Worm (Caenorhabditis elegans) whole organism, L1 larva: Measurements from ENCODE around the gene max-2.

ENCODE experiments used
- alr-1 ChIP-seq: fragments of 200-800 bp; sonication (Bioruptor generic); optimal IDR thresholded peaks from 2 replicates; lab custom pipeline; 2018; ENCODE audit warnings: borderline replicate concordance, mild to moderate bottlenecking, missing genetic modification characterization, missing compliant biosample characterization
- ama-1 ChIP-seq: fragments of 150-350 bp; optimal IDR thresholded peaks from 2 replicates; lab custom pipeline; 2014
- ets-5 ChIP-seq: fragments of 200-800 bp; sonication (Bioruptor generic); IDR thresholded peaks from 2 replicates; pipeline ENCODE4 v1.3.6; 2022; ENCODE audit warnings: missing genetic modification characterization, missing compliant biosample characterization
- hpl-2 ChIP-seq: fragments of 150-350 bp; optimal IDR thresholded peaks from 2 replicates; lab custom pipeline; 2014; ENCODE audit warnings: missing biosample characterization, missing genetic modification reagents, missing genetic modification characterization
- isw-1 ChIP-seq: fragments of 200-800 bp; sonication (Bioruptor generic); IDR thresholded peaks from 2 replicates; pipeline ENCODE4 v1.3.6; 2022; ENCODE audit warnings: missing genetic modification characterization, missing compliant biosample characterization
- lin-15B ChIP-seq: fragments of 150-350 bp; sonication (generic microtip); optimal IDR thresholded peaks from 3 replicates; lab custom pipeline; 2014; ENCODE audit warnings: missing biosample characterization, missing genetic modification characterization
- lin-39 ChIP-seq: fragments of 150-350 bp; optimal IDR thresholded peaks from 2 replicates; lab custom pipeline; 2014; ENCODE audit warnings: missing biosample characterization, missing genetic modification reagents, missing genetic modification characterization
- lsy-2 ChIP-seq, 2 experiments: fragments of 150-350 bp; optimal IDR thresholded peaks; 2 replicates each; lab custom pipeline; 2014; ENCODE audit warnings: missing biosample characterization in 2 of 2, missing genetic modification characterization in 2 of 2
- mdl-1 ChIP-seq, 2 experiments: fragments of 150-350 bp; optimal IDR thresholded peaks; 2 replicates each; lab custom pipeline; 2014 to 2017; ENCODE audit warnings: missing biosample characterization in 2 of 2, missing genetic modification characterization in 2 of 2, inconsistent platforms in 1 of 2
- nhr-28 ChIP-seq: fragments of 150-350 bp; optimal IDR thresholded peaks from 2 replicates; lab custom pipeline; 2014; ENCODE audit warnings: missing biosample characterization, missing genetic modification characterization
- snpc-4 ChIP-seq: fragments of 150-350 bp; optimal IDR thresholded peaks from 2 replicates; lab custom pipeline; 2014; ENCODE audit warnings: missing biosample characterization, missing genetic modification characterization
- sox-4 ChIP-seq: sonication (generic microtip); optimal IDR thresholded peaks from 2 replicates; lab custom pipeline; 2016; ENCODE audit warnings: missing genetic modification characterization, missing compliant biosample characterization
- ztf-11 ChIP-seq, 2 experiments: sonication (generic microtip); optimal IDR thresholded peaks; 2 replicates each; lab custom pipeline; 2016 to 2017; ENCODE audit warnings: missing genetic modification characterization in 2 of 2, missing biosample characterization in 1 of 2, missing compliant biosample characterization in 1 of 2

DNA sequence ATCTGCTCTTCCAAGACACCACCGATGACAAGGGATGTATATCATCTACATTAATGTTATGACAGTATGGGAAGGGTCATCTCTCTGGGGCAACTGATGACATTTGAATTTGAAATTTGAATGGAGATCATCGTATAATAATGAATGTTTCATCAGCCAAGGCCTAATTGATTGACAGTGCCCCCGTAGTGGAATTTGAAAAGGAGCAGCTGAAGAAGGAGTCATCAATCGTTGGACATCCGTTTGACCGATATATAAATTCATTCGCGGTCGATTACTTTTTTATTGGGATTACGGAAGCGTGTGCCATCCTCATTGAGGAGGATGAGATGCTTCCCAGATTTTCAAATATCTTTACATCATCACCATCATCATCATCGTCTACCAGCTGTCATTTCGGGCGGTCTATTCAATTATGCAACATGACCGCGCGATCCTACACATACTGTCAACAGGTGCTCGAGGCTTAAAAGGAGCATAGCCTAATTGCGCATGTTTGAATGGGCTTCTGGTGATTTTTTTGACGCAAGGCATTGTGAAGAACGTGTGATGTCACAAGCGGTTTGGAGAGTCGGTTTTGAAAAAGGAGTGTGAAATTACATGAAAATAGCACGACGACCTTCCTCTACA, 34.6 kb downstream of the max-2 start:
- TF ChIP-seq lin-39 (tag; lab: Kevin White, UChicago) (no peak), sox-4 (tag; lab: Kevin White, UChicago) (no peak), lin-15B (tag; lab: Kevin White, UChicago) (no peak), nhr-28 (tag; lab: Kevin White, UChicago) (no peak), isw-1 (no peak), ztf-11 (tag; optimal IDR thresholded peaks at IDR 0.05; lab: Kevin White, UChicago) (peak in 1 of 2 experiments; percentile 68), hpl-2 (no peak), snpc-4 (tag; lab: Kevin White, UChicago) (no peak), mdl-1 (tag; optimal IDR thresholded peaks at IDR 0.05; lab: Kevin White, UChicago) (no peak), lsy-2 (tag; optimal IDR thresholded peaks at IDR 0.05; lab: Kevin White, UChicago) (no peak), alr-1 (no peak), ama-1 (lab: Kevin White, UChicago) (no peak), ets-5 (no peak)
